Fruit fly (Drosophila melanogaster) whole organism, wandering third instar larva: ENCODE measurements around the gene nSyb.

ENCODE experiments used
- Dif ChIP-seq: fragments of 200-275, 200-300 bp; sonication (Bioruptor generic); optimal IDR thresholded peaks from 2 replicates; lab custom pipeline; 2018; ENCODE audit warnings: missing biosample characterization, missing genetic modification characterization; ENCODE audit not compliant: partially characterized antibody
- GATAd ChIP-seq: sonication (Bioruptor generic); optimal IDR thresholded peaks from 2 replicates; lab custom pipeline; 2016; ENCODE audit warnings: missing biosample characterization, missing genetic modification characterization
- Myc ChIP-seq: fragments of >200 bp; optimal IDR thresholded peaks from 2 replicates; lab custom pipeline; 2017
- N ChIP-seq: fragments of >200 bp; optimal IDR thresholded peaks from 2 replicates; lab custom pipeline; 2018; ENCODE audit warnings: missing biosample characterization, missing external identifiers, missing genetic modification characterization
- OdsH ChIP-seq: fragments of 200-800 bp; sonication (Bioruptor generic); optimal IDR thresholded peaks from 2 replicates; lab custom pipeline; 2016; ENCODE audit warnings: missing biosample characterization, mild to moderate bottlenecking, missing genetic modification characterization
- Rel ChIP-seq, 2 experiments: fragments of 200-800 bp; sonication (Bioruptor generic) in 1 of 2; optimal IDR thresholded peaks; 2 replicates in 1 of 2; 3 replicates in 1 of 2; lab custom pipeline; 2016 to 2019; ENCODE audit warnings: mild to moderate bottlenecking in 2 of 2, missing biosample characterization in 2 of 2, missing genetic modification characterization in 2 of 2, moderate library complexity in 1 of 2
- Sp1 ChIP-seq: fragments of 200-800 bp; sonication (Bioruptor generic); optimal IDR thresholded peaks from 3 replicates; lab custom pipeline; 2019; ENCODE audit warnings: missing biosample characterization, mild to moderate bottlenecking, missing genetic modification characterization, moderate library complexity
- Vsx2 ChIP-seq: fragments of 200-300, 225-300 bp; sonication (Bioruptor generic); optimal IDR thresholded peaks from 2 replicates; lab custom pipeline; 2018; ENCODE audit warnings: missing biosample characterization, missing genetic modification characterization; ENCODE audit not compliant: partially characterized antibody
- br ChIP-seq: fragments of 200-800 bp; sonication (Bioruptor generic); optimal IDR thresholded peaks from 2 replicates; lab custom pipeline; 2016; ENCODE audit warnings: missing biosample characterization, missing genetic modification characterization
- h ChIP-seq: fragments of 200-800 bp; sonication (Bioruptor generic); optimal IDR thresholded peaks from 3 replicates; lab custom pipeline; 2016; ENCODE audit warnings: missing biosample characterization, mild to moderate bottlenecking, missing genetic modification characterization
- lola ChIP-seq: fragments of >200 bp; optimal IDR thresholded peaks from 2 replicates; lab custom pipeline; 2017; ENCODE audit warnings: missing biosample characterization, missing genetic modification characterization
- psq ChIP-seq: fragments of 200-800 bp; sonication (Bioruptor generic); optimal IDR thresholded peaks from 3 replicates; lab custom pipeline; 2017; ENCODE audit warnings: missing biosample characterization, mild to moderate bottlenecking, missing genetic modification characterization, moderate library complexity
- sv ChIP-seq: fragments of 200-800 bp; sonication (Bioruptor generic); optimal IDR thresholded peaks from 3 replicates; lab custom pipeline; 2016; ENCODE audit warnings: missing biosample characterization, missing genetic modification characterization

DNA sequence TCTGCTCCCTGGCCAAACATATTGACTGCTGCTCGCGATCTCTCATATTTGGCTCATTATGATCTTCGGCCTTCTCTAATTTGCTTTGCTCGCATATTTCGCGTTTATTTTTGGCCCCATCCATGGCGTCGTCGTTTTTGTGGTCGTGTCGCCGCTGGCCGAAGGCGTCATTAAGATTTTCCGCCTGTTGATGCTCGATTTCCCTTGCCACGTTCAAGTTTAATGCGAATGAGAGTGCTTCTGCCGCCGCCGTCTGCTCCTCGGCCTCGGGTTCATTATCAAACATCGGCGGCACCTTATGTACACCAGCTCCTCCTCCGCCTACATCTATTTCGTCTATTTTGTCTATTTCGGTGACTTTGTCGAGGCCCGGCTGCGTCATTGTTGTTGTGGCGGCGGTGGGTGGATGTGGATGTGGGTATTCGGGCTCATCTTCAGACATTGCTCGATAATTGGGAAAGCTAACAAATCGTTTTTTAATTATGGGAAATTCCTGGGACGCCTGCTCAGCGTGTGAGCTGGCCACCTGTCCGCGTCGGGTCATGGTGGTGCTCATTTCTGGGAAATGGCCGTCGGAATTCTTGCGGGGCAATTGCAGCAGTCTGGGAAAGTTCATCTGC is 23.0 kb downstream of the nSyb start:
- TF ChIP-seq Sp1 (GFP tag; lab: Kevin White, UChicago) (no peak), lola (no peak), Myc (lab: Kevin White, UChicago) (no peak), OdsH (GFP tag; lab: Kevin White, UChicago) (no peak), Vsx2 (no peak), sv (GFP tag; lab: Kevin White, UChicago) (no peak), br (no peak), N (no peak), Rel (GFP tag; optimal IDR thresholded peaks at IDR 0.05; lab: Kevin White, UChicago) (no peak), Rel (tag; optimal IDR thresholded peaks at IDR 0.05; lab: Kevin White, UChicago) (no peak), psq (GFP tag; lab: Kevin White, UChicago) (no peak), h (no peak), GATAd (GFP tag; lab: Kevin White, UChicago) (no peak), Dif (GFP tag; lab: Kevin White, UChicago) (no peak)
